Worm (Caenorhabditis elegans) whole organism, young adult: ENCODE data around the gene F10C2.5.

Experiments used
- aptf-3 ChIP-seq: fragments of 200-800 bp; sonication (Bioruptor generic); IDR thresholded peaks from 2 replicates; pipeline ENCODE4 v1.3.6; 2022; ENCODE audit warnings: missing genetic modification characterization, missing compliant biosample characterization
- ets-4 ChIP-seq: fragments of 200-800 bp; sonication (Bioruptor generic); optimal IDR thresholded peaks from 2 replicates; lab custom pipeline; 2018; ENCODE audit warnings: mild to moderate bottlenecking, missing genetic modification characterization, missing compliant biosample characterization
- hmg-20 ChIP-seq: fragments of 200-800 bp; sonication (Bioruptor generic); IDR thresholded peaks from 2 replicates; pipeline ENCODE4 v1.3.6; 2022; ENCODE audit warnings: missing genetic modification reagents, missing genetic modification characterization, missing compliant biosample characterization
- pha-4 ChIP-seq: fragments of 150-350 bp; sonication (generic microtip); optimal IDR thresholded peaks from 2 replicates; lab custom pipeline; 2014; ENCODE audit warnings: missing biosample characterization, missing genetic modification reagents, missing genetic modification characterization
- sea-2 ChIP-seq: fragments of 200-800 bp; sonication (Bioruptor generic); IDR thresholded peaks from 2 replicates; pipeline ENCODE4 v1.3.6; 2022; ENCODE audit warnings: missing genetic modification characterization, missing compliant biosample characterization
- snpc-4 ChIP-seq, 5 experiments: fragments of 150-350 bp in 1 of 5; sonication (generic microtip) in 4 of 5; optimal IDR thresholded peaks; 2 replicates each; lab custom pipeline; 2014 to 2018; ENCODE audit warnings: missing genetic modification characterization in 5 of 5, missing biosample characterization in 3 of 5, antibody characterized with exemption in 2 of 5, mild to moderate bottlenecking in 2 of 5, missing compliant biosample characterization in 2 of 5, missing genotype in 2 of 5, moderate library complexity in 2 of 5, missing genetic modification reagents in 1 of 5

- TF ChIP-seq aptf-3 (GFP tag; lab: Robert Waterston, UW) (no peak), sea-2 (no peak), ets-4 (GFP tag; lab: Kevin White, UChicago) (no peak), pha-4 (tag; lab: Kevin White, UChicago) (no peak), snpc-4 (GFP tag; optimal IDR thresholded peaks at IDR 0.05; lab: Kevin White, UChicago) (no peak), snpc-4 (tag; optimal IDR thresholded peaks at IDR 0.05; lab: Kevin White, UChicago) (no peak), hmg-20 (GFP tag; lab: Robert Waterston, UW) (no peak)
Measured at ce11 chrV:12036129-12036528, 9.1 kb upstream of the F10C2.5 start.
